Worm (Caenorhabditis elegans) whole organism, young adult: Measurements from ENCODE around the gene die-1.
A peak's percentile ranks its signal among the peaks of the same experiment; 100 is the strongest.

Source experiments
- B0035.1 ChIP-seq: sonication (generic microtip); optimal IDR thresholded peaks from 2 replicates; lab custom pipeline; 2016; ENCODE audit warnings: missing genetic modification characterization, mild to moderate bottlenecking, missing compliant biosample characterization, missing genotype, missing genetic modification reagents
- B0336.3 ChIP-seq: fragments of 200-800 bp; sonication (Bioruptor generic); IDR thresholded peaks from 2 replicates; pipeline ENCODE4 v1.3.6; 2022; ENCODE audit warnings: missing genetic modification characterization, missing compliant biosample characterization
- D2030.7 ChIP-seq: fragments of 200-800 bp; sonication (Bioruptor generic); IDR thresholded peaks from 2 replicates; pipeline ENCODE4 v1.3.6; 2022; ENCODE audit warnings: missing genetic modification reagents, missing genetic modification characterization, missing compliant biosample characterization
- F37B4.10 ChIP-seq: fragments of 200-800 bp; sonication (Bioruptor generic); IDR thresholded peaks from 2 replicates; pipeline ENCODE4 v1.3.6; 2022; ENCODE audit warnings: missing genetic modification characterization, missing compliant biosample characterization
- F39B2.1 ChIP-seq: fragments of 200-800 bp; sonication (Bioruptor generic); IDR thresholded peaks from 2 replicates; pipeline ENCODE4 v1.3.6; 2022; ENCODE audit warnings: missing genetic modification reagents, missing genetic modification characterization, missing compliant biosample characterization
- F52B5.7 ChIP-seq: sonication (generic microtip); optimal IDR thresholded peaks from 2 replicates; lab custom pipeline; 2016; ENCODE audit warnings: mild to moderate bottlenecking, missing genetic modification characterization, missing compliant biosample characterization
- F57A8.1 ChIP-seq: fragments of 200-800 bp; sonication (Bioruptor generic); optimal IDR thresholded peaks from 2 replicates; lab custom pipeline; 2018; ENCODE audit warnings: mild to moderate bottlenecking, missing genetic modification characterization, moderate library complexity, missing compliant biosample characterization
- K12H6.12 ChIP-seq: fragments of 200-800 bp; sonication (Bioruptor generic); optimal IDR thresholded peaks from 2 replicates; lab custom pipeline; 2018; ENCODE audit warnings: mild to moderate bottlenecking, missing genetic modification characterization, missing compliant biosample characterization
- Y67H2A.10 ChIP-seq: fragments of 200-800 bp; sonication (Bioruptor generic); conservative IDR thresholded peaks from 2 replicates; pipeline ENCODE4 v1.3.6; 2022; ENCODE audit warnings: missing genetic modification reagents, missing genetic modification characterization, missing compliant biosample characterization
- Y95B8A.8 ChIP-seq: fragments of 200-800 bp; sonication (Bioruptor generic); IDR thresholded peaks from 2 replicates; pipeline ENCODE4 v1.3.6; 2022; ENCODE audit warnings: missing genetic modification reagents, missing genetic modification characterization, missing compliant biosample characterization
- ZK185.1 ChIP-seq: sonication (generic microtip); optimal IDR thresholded peaks from 2 replicates; lab custom pipeline; 2016; ENCODE audit warnings: mild to moderate bottlenecking, missing genetic modification characterization, missing compliant biosample characterization; ENCODE audit not compliant: poor library complexity, severe bottlenecking
- atf-7 ChIP-seq: sonication (generic microtip); optimal IDR thresholded peaks from 2 replicates; lab custom pipeline; 2017; ENCODE audit warnings: mild to moderate bottlenecking, missing genetic modification characterization, missing compliant biosample characterization
- attf-5 ChIP-seq: fragments of 200-800 bp; sonication (Bioruptor generic); optimal IDR thresholded peaks from 2 replicates; lab custom pipeline; 2018; ENCODE audit warnings: mild to moderate bottlenecking, missing genetic modification characterization, missing compliant biosample characterization
- ccch-3 ChIP-seq: fragments of 200-800 bp; sonication (Bioruptor generic); optimal IDR thresholded peaks from 2 replicates; lab custom pipeline; 2018; ENCODE audit warnings: mild to moderate bottlenecking, missing genetic modification characterization, missing compliant biosample characterization
- chd-7 ChIP-seq: sonication (generic microtip); optimal IDR thresholded peaks from 2 replicates; lab custom pipeline; 2016; ENCODE audit warnings: mild to moderate bottlenecking, missing genetic modification characterization, moderate library complexity, missing compliant biosample characterization
- ekl-4 ChIP-seq: fragments of 200-800 bp; sonication (Bioruptor generic); IDR thresholded peaks from 2 replicates; pipeline ENCODE4 v1.3.6; 2022; ENCODE audit warnings: missing genetic modification reagents, missing genetic modification characterization, missing compliant biosample characterization
- fkh-3 ChIP-seq: sonication (generic microtip); optimal IDR thresholded peaks from 2 replicates; lab custom pipeline; 2016; ENCODE audit warnings: mild to moderate bottlenecking, missing genetic modification characterization, missing compliant biosample characterization
- hlh-26 ChIP-seq: fragments of 200-800 bp; sonication (Bioruptor generic); conservative IDR thresholded peaks from 2 replicates; pipeline ENCODE4 v1.3.6; 2022; ENCODE audit warnings: missing genetic modification reagents, missing genetic modification characterization, missing compliant biosample characterization
- hrde-1 ChIP-seq: sonication (generic microtip); optimal IDR thresholded peaks from 2 replicates; lab custom pipeline; 2016; ENCODE audit warnings: missing genetic modification characterization, mild to moderate bottlenecking, missing compliant biosample characterization, moderate library complexity, missing genotype, missing genetic modification reagents, borderline replicate concordance
- hsf-1 ChIP-seq: fragments of 200-800 bp; sonication (Bioruptor generic); IDR thresholded peaks from 2 replicates; pipeline ENCODE4 v1.3.6; 2022; ENCODE audit warnings: missing genetic modification reagents, missing genetic modification characterization, missing compliant biosample characterization
- let-607 ChIP-seq, 2 experiments: fragments of 200-800 bp in 1 of 2; sonication (Bioruptor generic) in 1 of 2; sonication (generic microtip) in 1 of 2; optimal IDR thresholded peaks; 2 replicates each; lab custom pipeline; 2016 to 2018; ENCODE audit warnings: mild to moderate bottlenecking in 2 of 2, missing compliant biosample characterization in 2 of 2, missing genetic modification characterization in 2 of 2, moderate library complexity in 2 of 2, missing genotype in 1 of 2
- lin-26 ChIP-seq: fragments of 200-800 bp; sonication (Bioruptor generic); IDR thresholded peaks from 2 replicates; pipeline ENCODE4 v1.3.6; 2022; ENCODE audit warnings: missing genetic modification reagents, missing genetic modification characterization, missing compliant biosample characterization
- mel-28 ChIP-seq: sonication (generic microtip); optimal IDR thresholded peaks from 2 replicates; lab custom pipeline; 2016; ENCODE audit warnings: borderline replicate concordance, mild to moderate bottlenecking, missing genetic modification characterization, missing compliant biosample characterization
- mxl-1 ChIP-seq: sonication (generic microtip); optimal IDR thresholded peaks from 2 replicates; lab custom pipeline; 2016; ENCODE audit warnings: missing genetic modification characterization, missing compliant biosample characterization
- nfya-2 ChIP-seq: fragments of 200-800 bp; sonication (Bioruptor generic); IDR thresholded peaks from 2 replicates; pipeline ENCODE4 v1.3.6; 2022; ENCODE audit warnings: missing genetic modification reagents, missing genetic modification characterization, missing compliant biosample characterization
- nfyb-1 ChIP-seq: fragments of 200-800 bp; sonication (Bioruptor generic); IDR thresholded peaks from 2 replicates; pipeline ENCODE4 v1.3.6; 2022; ENCODE audit warnings: missing genetic modification reagents, missing genetic modification characterization, missing compliant biosample characterization
- nhr-80 ChIP-seq: sonication (generic microtip); optimal IDR thresholded peaks from 2 replicates; lab custom pipeline; 2016; ENCODE audit warnings: missing genetic modification characterization, missing compliant biosample characterization
- pbrm-1 ChIP-seq: fragments of 200-800 bp; sonication (Bioruptor generic); IDR thresholded peaks from 2 replicates; pipeline ENCODE4 v1.3.6; 2022; ENCODE audit warnings: missing genetic modification reagents, missing genetic modification characterization, missing compliant biosample characterization
- rec-8 ChIP-seq, 2 experiments: sonication (generic microtip); optimal IDR thresholded peaks; 2 replicates each; lab custom pipeline; 2016; ENCODE audit warnings: mild to moderate bottlenecking in 2 of 2, missing genetic modification characterization in 2 of 2, missing genetic modification reagents in 2 of 2, missing genotype in 2 of 2, missing biosample characterization in 1 of 2, missing compliant biosample characterization in 1 of 2, moderate library complexity in 1 of 2
- sdz-38 ChIP-seq: sonication (generic microtip); optimal IDR thresholded peaks from 2 replicates; lab custom pipeline; 2016; ENCODE audit warnings: missing genotype, missing genetic modification characterization, missing compliant biosample characterization
- sea-2 ChIP-seq: fragments of 200-800 bp; sonication (Bioruptor generic); IDR thresholded peaks from 2 replicates; pipeline ENCODE4 v1.3.6; 2022; ENCODE audit warnings: missing genetic modification characterization, missing compliant biosample characterization
- snpc-1.3 ChIP-seq: sonication (generic microtip); optimal IDR thresholded peaks from 2 replicates; lab custom pipeline; 2017; ENCODE audit warnings: missing genetic modification characterization, mild to moderate bottlenecking, missing compliant biosample characterization, antibody characterized with exemption, moderate library complexity, missing genotype, missing genetic modification reagents; ENCODE audit not compliant: insufficient read depth
- snpc-3.4 ChIP-seq: sonication (generic microtip); optimal IDR thresholded peaks from 2 replicates; lab custom pipeline; 2017; ENCODE audit warnings: missing genetic modification characterization, mild to moderate bottlenecking, missing compliant biosample characterization, antibody characterized with exemption, moderate library complexity, missing genotype, missing genetic modification reagents
- tlf-1 ChIP-seq: fragments of 200-800 bp; sonication (Bioruptor generic); optimal IDR thresholded peaks from 2 replicates; lab custom pipeline; 2018; ENCODE audit warnings: mild to moderate bottlenecking, missing genetic modification characterization, missing compliant biosample characterization
- unc-62 ChIP-seq: fragments of 150-350 bp; optimal IDR thresholded peaks from 2 replicates; lab custom pipeline; 2014; ENCODE audit warnings: missing biosample characterization, missing genetic modification reagents, missing genetic modification characterization
- zfh-2 ChIP-seq: fragments of 200-800 bp; sonication (Bioruptor generic); conservative IDR thresholded peaks from 2 replicates; pipeline ENCODE4 v1.3.6; 2022; ENCODE audit warnings: missing genetic modification reagents, missing genetic modification characterization, missing compliant biosample characterization

Gene die-1

DNA sequence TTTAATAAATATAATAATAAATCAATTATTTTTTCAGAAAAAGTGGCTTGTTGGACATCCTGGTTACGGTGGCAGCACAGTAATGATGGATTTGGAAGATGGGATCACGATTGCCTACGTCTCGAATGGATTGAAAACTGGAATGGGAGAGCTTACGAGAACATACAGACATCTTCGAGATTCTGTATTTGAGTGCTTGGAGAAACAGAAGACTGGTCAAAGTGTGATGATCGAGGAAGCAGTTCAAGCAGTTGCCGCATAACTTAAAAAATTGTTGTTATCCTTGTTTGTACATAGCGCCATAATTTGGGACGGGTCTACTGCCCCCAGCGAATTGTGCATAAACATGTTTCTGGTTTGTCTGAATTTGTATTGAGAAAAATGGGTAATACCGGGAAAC is 30.7 kb upstream of the die-1 start (continued):
- TF ChIP-seq F52B5.7, result peak; percentile 51
- TF ChIP-seq ZK185.1 (tag; lab: Kevin White, UChicago), result no peak
- TF ChIP-seq hlh-26 (GFP tag; lab: Robert Waterston, UW), result no peak
- no peak for TF ChIP-seq sea-2 (GFP tag; lab: Robert Waterston, UW)
- TF ChIP-seq lin-26 (GFP tag; lab: Robert Waterston, UW), result peak; percentile 41; the same call in 1 of the 2 replicates
- TF ChIP-seq Y95B8A.8 (GFP tag; lab: Robert Waterston, UW), result no peak
- TF ChIP-seq snpc-3.4 (tag; lab: Kevin White, UChicago), result no peak
- TF ChIP-seq chd-7 (tag; lab: Kevin White, UChicago), result no peak
- no peak for TF ChIP-seq fkh-3 (tag; lab: Kevin White, UChicago)
- no peak for TF ChIP-seq F37B4.10 (GFP tag; lab: Robert Waterston, UW)
- TF ChIP-seq nfyb-1 (GFP tag; lab: Robert Waterston, UW), result no peak
- TF ChIP-seq ekl-4 (GFP tag; lab: Robert Waterston, UW), result peak; percentile 63; the same call in 1 of the 2 replicates
- no peak for TF ChIP-seq tlf-1 (GFP tag; lab: Kevin White, UChicago)
- TF ChIP-seq B0035.1 (tag; lab: Kevin White, UChicago), result no peak
- TF ChIP-seq snpc-1.3 (tag; lab: Kevin White, UChicago), result no peak
- 0 out of 2 replicates have a peak, but pooled peaks have one; percentile 17 for TF ChIP-seq pbrm-1
- TF ChIP-seq hsf-1 (GFP tag; lab: Robert Waterston, UW), result peak; percentile 49; the same call in 1 of the 2 replicates
- TF ChIP-seq let-607 (tag; optimal IDR thresholded peaks at IDR 0.05; lab: Kevin White, UChicago), result no peak
- no peak for TF ChIP-seq nfya-2 (GFP tag; lab: Robert Waterston, UW)
- TF ChIP-seq F57A8.1 (GFP tag; lab: Kevin White, UChicago), result no peak
- TF ChIP-seq attf-5 (GFP tag; lab: Kevin White, UChicago), result no peak
- TF ChIP-seq atf-7 (tag; lab: Kevin White, UChicago), result no peak
- TF ChIP-seq K12H6.12 (tag; lab: Kevin White, UChicago), result no peak
- TF ChIP-seq Y67H2A.10, result no peak
- TF ChIP-seq rec-8 (tag; optimal IDR thresholded peaks at IDR 0.05; lab: Kevin White, UChicago), result no peak
- no peak for TF ChIP-seq B0336.3 (GFP tag; lab: Robert Waterston, UW)
- peak; percentile 12 for TF ChIP-seq hrde-1 (tag; lab: Kevin White, UChicago)
- no peak for TF ChIP-seq ccch-3
- no peak for TF ChIP-seq mxl-1
- no peak for TF ChIP-seq mel-28 (tag; lab: Kevin White, UChicago)
- no peak for TF ChIP-seq zfh-2
- no peak for TF ChIP-seq F39B2.1 (GFP tag; lab: Robert Waterston, UW)
- TF ChIP-seq D2030.7, result no peak; the same call in 1 of the 2 replicates
- TF ChIP-seq, all 124 proteins: peak for 13

DNA sequence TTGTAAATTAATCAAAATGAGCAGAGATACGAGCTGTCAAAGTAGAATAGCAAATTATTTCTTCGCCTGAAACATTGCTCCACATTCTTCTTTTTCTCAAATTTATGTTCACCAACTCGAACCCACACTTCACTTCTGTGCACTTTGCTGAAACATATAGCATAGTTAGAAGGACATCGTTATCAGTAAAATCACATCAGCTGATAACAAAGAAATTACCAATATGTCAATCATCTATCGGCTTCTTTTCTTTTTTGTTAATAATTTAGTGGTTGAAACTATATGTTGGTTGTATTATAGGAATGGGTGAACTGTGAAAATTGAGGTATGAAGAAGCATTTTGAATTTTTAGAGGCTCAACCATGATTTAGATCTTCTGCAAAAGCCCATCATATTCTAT is 27.5 kb upstream of the die-1 start:
- TF ChIP-seq nhr-80 (tag; lab: Kevin White, UChicago), result peak; percentile 68
- TF ChIP-seq unc-62, result peak; percentile 73
- no peak for TF ChIP-seq sdz-38 (tag; lab: Kevin White, UChicago)
- TF ChIP-seq, all 124 proteins: peak for 2
